Worm (Caenorhabditis elegans): Measurements from ENCODE around the gene math-15.
A peak's percentile ranks its signal among the peaks of the same experiment; 100 is the strongest.
"Not testable (repeated sequence)": the region's sequence is repeated elsewhere in the genome, so short reads cannot be mapped to it uniquely, and the experiment has no call there.

The math-15 gene

ce11 chrII:1851716-1852115 lies 14.5 kb upstream of the math-15 start (continued):
- TF ChIP-seq jun-1 (tag; optimal IDR thresholded peaks at IDR 0.05) (peak; percentile 34), attf-4 (tag; optimal IDR thresholded peaks at IDR 0.05) (no peak), unc-130 (GFP tag; optimal IDR thresholded peaks at IDR 0.05) (no peak), madf-5 (GFP tag; IDR thresholded peaks at IDR 0.05) (no peak), mdl-1 (tag; optimal IDR thresholded peaks at IDR 0.05) (peak in 1 of 2 experiments; percentile 43), php-3 (GFP tag; IDR thresholded peaks at IDR 0.05) (peak; percentile 90), fos-1 (tag; optimal IDR thresholded peaks at IDR 0.05) (no peak), lsy-2 (tag; optimal IDR thresholded peaks at IDR 0.05) (no peak), ceh-82 (tag; optimal IDR thresholded peaks at IDR 0.05) (no peak), duxl-1 (tag; optimal IDR thresholded peaks at IDR 0.05; ENCODE audit: poor library complexity) (peak; percentile 87), ceh-28 (tag; optimal IDR thresholded peaks at IDR 0.05) (no peak), mes-2 (tag; optimal IDR thresholded peaks at IDR 0.05; ENCODE audit: poor library complexity, severe bottlenecking) (no peak), mxl-2 (GFP tag; conservative IDR thresholded peaks at IDR 0.05) (no peak), daf-16 (GFP tag; optimal IDR thresholded peaks at IDR 0.05) (no peak), daf-16 (tag; optimal IDR thresholded peaks at IDR 0.05) (peak; percentile 85), lim-7 (GFP tag; IDR thresholded peaks at IDR 0.05) (no peak), ceh-20 (GFP tag; IDR thresholded peaks at IDR 0.05) (no peak), F49E8.2 (tag; optimal IDR thresholded peaks at IDR 0.05; ENCODE audit: borderline replicate concordance) (no peak), pqm-1 (tag; optimal IDR thresholded peaks at IDR 0.05) (peak; percentile 99), mxl-3 (GFP tag; optimal IDR thresholded peaks at IDR 0.05) (peak; percentile 47), aha-1 (tag) (peak; percentile 38), nhr-111 (GFP tag; optimal IDR thresholded peaks at IDR 0.05) (no peak)

- TF ChIP-seq dve-1 (tag; optimal IDR thresholded peaks at IDR 0.05; ENCODE audit: insufficient read depth), result no peak
- TF ChIP-seq set-16 (GFP tag; IDR thresholded peaks at IDR 0.05), result no peak
- TF ChIP-seq unc-39 (tag; optimal IDR thresholded peaks at IDR 0.05), result no peak
- TF ChIP-seq mes-2 (tag; optimal IDR thresholded peaks at IDR 0.05; ENCODE audit: poor library complexity, severe bottlenecking), result no peak
- TF ChIP-seq duxl-1 (tag; optimal IDR thresholded peaks at IDR 0.05; ENCODE audit: poor library complexity), result no peak
- no peak for TF ChIP-seq F10B5.3 (tag; optimal IDR thresholded peaks at IDR 0.05)
- TF ChIP-seq hlh-30 (tag; optimal IDR thresholded peaks at IDR 0.05; ENCODE audit: insufficient read depth), result no peak
- no peak for TF ChIP-seq nhr-25 (tag; optimal IDR thresholded peaks at IDR 0.05; ENCODE audit: borderline replicate concordance, insufficient read depth)
- no peak for TF ChIP-seq zip-2 (tag; optimal IDR thresholded peaks at IDR 0.05)
- TF ChIP-seq tag-97 (GFP tag; IDR thresholded peaks at IDR 0.05), result no peak
- no peak for TF ChIP-seq sdz-12 (GFP tag; optimal IDR thresholded peaks at IDR 0.05)
- no peak for TF ChIP-seq nhr-102 (tag; optimal IDR thresholded peaks at IDR 0.05)
- TF ChIP-seq T26A8.4 (GFP tag; IDR thresholded peaks at IDR 0.05), result no peak
- no peak for TF ChIP-seq Y75B8A.6 (GFP tag; IDR thresholded peaks at IDR 0.05)
These were observed 13.7 kb upstream of the math-15 start, which contains the start of gene C52E2.2 for ce11 chrII:1852503-1852902. TSS of gene C52E2.2 (plus strand) at chrII:1852803.

- not testable (repeated sequence) for TF ChIP-seq mxl-3 (GFP tag; optimal IDR thresholded peaks at IDR 0.05); Y48G9A.11 (GFP tag; IDR thresholded peaks at IDR 0.05); dmd-9 (GFP tag; IDR thresholded peaks at IDR 0.05)
These were observed 12.1 kb upstream of the math-15 start, which contains the start of gene fbxb-95 for ce11 chrII:1854094-1854493. TSS of gene fbxb-95 (plus strand) at chrII:1854394.

- TF ChIP-seq tra-1 (GFP tag; IDR thresholded peaks at IDR 0.05), result peak; percentile 99
- TF ChIP-seq set-16 (GFP tag; IDR thresholded peaks at IDR 0.05), result 0 out of 2 replicates have a peak, but pooled peaks have one; percentile 12
These were observed 10.7 kb upstream of the math-15 start for ce11 chrII:1855447-1855846.
